Worm (Caenorhabditis elegans) whole organism, L1 larva: ENCODE results near the gene nhr-65.

Source experiments
- C16A3.4 ChIP-seq: fragments of 150-350 bp; optimal IDR thresholded peaks from 2 replicates; lab custom pipeline; 2014; ENCODE audit warnings: missing biosample characterization, missing genetic modification characterization
- Y116A8C.19 ChIP-seq: sonication (generic microtip); optimal IDR thresholded peaks from 2 replicates; lab custom pipeline; 2016; ENCODE audit warnings: missing compliant biosample characterization, missing genetic modification characterization, borderline replicate concordance
- aha-1 ChIP-seq: fragments of 150-350 bp; optimal IDR thresholded peaks from 2 replicates; lab custom pipeline; 2014; ENCODE audit warnings: missing biosample characterization, missing genetic modification characterization
- aly-2 ChIP-seq: fragments of 150-350 bp; optimal IDR thresholded peaks from 2 replicates; lab custom pipeline; 2014; ENCODE audit warnings: missing biosample characterization, missing genetic modification characterization
- ceh-63 ChIP-seq: fragments of 200-800 bp; sonication (Bioruptor generic); optimal IDR thresholded peaks from 2 replicates; lab custom pipeline; 2018; ENCODE audit warnings: mild to moderate bottlenecking, missing genetic modification characterization, missing compliant biosample characterization
- ces-1 ChIP-seq: fragments of 150-350 bp; optimal IDR thresholded peaks from 2 replicates; lab custom pipeline; 2014; ENCODE audit warnings: missing biosample characterization, missing genetic modification reagents, missing genetic modification characterization
- dsc-1 ChIP-seq: sonication (generic microtip); optimal IDR thresholded peaks from 2 replicates; lab custom pipeline; 2016; ENCODE audit warnings: mild to moderate bottlenecking, missing genetic modification characterization, missing compliant biosample characterization
- efl-1 ChIP-seq, 4 experiments: fragments of 150-350 bp; optimal IDR thresholded peaks in 3 of 4; peaks in 1 of 4; 1 replicate in 1 of 4; 2 replicates in 3 of 4; lab custom pipeline; 2014; ENCODE audit warnings: missing biosample characterization in 2 of 4, missing genetic modification characterization in 2 of 4, missing genetic modification reagents in 2 of 4
- efl-3 ChIP-seq: fragments of 200-800 bp; sonication (Bioruptor generic); optimal IDR thresholded peaks from 2 replicates; lab custom pipeline; 2018; ENCODE audit warnings: mild to moderate bottlenecking, missing genetic modification characterization, missing compliant biosample characterization
- egl-27 ChIP-seq, 2 experiments: fragments of 150-350 bp in 1 of 2; sonication (generic microtip); optimal IDR thresholded peaks; 3 replicates each; lab custom pipeline; 2017 to 2018; ENCODE audit warnings: missing biosample characterization in 2 of 2, missing genetic modification characterization in 2 of 2, missing genetic modification reagents in 2 of 2
- fkh-8 ChIP-seq: sonication (generic microtip); optimal IDR thresholded peaks from 2 replicates; lab custom pipeline; 2016; ENCODE audit warnings: mild to moderate bottlenecking, missing genetic modification characterization, missing compliant biosample characterization
- hlh-17 ChIP-seq: fragments of 200-800 bp; sonication (Bioruptor generic); optimal IDR thresholded peaks from 2 replicates; lab custom pipeline; 2018; ENCODE audit warnings: missing genetic modification characterization, mild to moderate bottlenecking, missing compliant biosample characterization, moderate library complexity, borderline replicate concordance
- hlh-4 ChIP-seq: sonication (generic microtip); optimal IDR thresholded peaks from 2 replicates; lab custom pipeline; 2016; ENCODE audit warnings: mild to moderate bottlenecking, missing genetic modification characterization, missing compliant biosample characterization
- irx-1 ChIP-seq: sonication (generic microtip); optimal IDR thresholded peaks from 2 replicates; lab custom pipeline; 2016; ENCODE audit warnings: missing genetic modification characterization, missing compliant biosample characterization
- lin-14 ChIP-seq: fragments of 200-800 bp; sonication (Bioruptor generic); optimal IDR thresholded peaks from 2 replicates; lab custom pipeline; 2018; ENCODE audit warnings: mild to moderate bottlenecking, missing genetic modification characterization, moderate library complexity, missing compliant biosample characterization
- lin-15B ChIP-seq: fragments of 150-350 bp; sonication (generic microtip); optimal IDR thresholded peaks from 3 replicates; lab custom pipeline; 2014; ENCODE audit warnings: missing biosample characterization, missing genetic modification characterization
- lin-35 ChIP-seq, 2 experiments: fragments of 150-350 bp; optimal IDR thresholded peaks; 2 replicates each; lab custom pipeline; 2014; ENCODE audit warnings: missing biosample characterization in 2 of 2, missing genetic modification characterization in 2 of 2, missing genetic modification reagents in 2 of 2
- lsy-2 ChIP-seq, 2 experiments: fragments of 150-350 bp; optimal IDR thresholded peaks; 2 replicates each; lab custom pipeline; 2014; ENCODE audit warnings: missing biosample characterization in 2 of 2, missing genetic modification characterization in 2 of 2
- mab-9 ChIP-seq: fragments of 200-800 bp; sonication (Bioruptor generic); IDR thresholded peaks from 2 replicates; pipeline ENCODE4 v1.3.6; 2022; ENCODE audit warnings: missing genetic modification reagents, missing genetic modification characterization, missing compliant biosample characterization
- nhr-11 ChIP-seq: fragments of 150-350 bp; optimal IDR thresholded peaks from 2 replicates; lab custom pipeline; 2014; ENCODE audit warnings: missing biosample characterization, missing genetic modification characterization
- nhr-12 ChIP-seq: sonication (generic microtip); optimal IDR thresholded peaks from 2 replicates; lab custom pipeline; 2017; ENCODE audit warnings: missing biosample characterization, missing genetic modification characterization
- nhr-20 ChIP-seq: sonication (generic microtip); optimal IDR thresholded peaks from 2 replicates; lab custom pipeline; 2016; ENCODE audit warnings: mild to moderate bottlenecking, missing genetic modification characterization, missing compliant biosample characterization
- nhr-237 ChIP-seq: fragments of 150-350 bp; optimal IDR thresholded peaks from 2 replicates; lab custom pipeline; 2014; ENCODE audit warnings: missing biosample characterization, missing genetic modification characterization
- nhr-28 ChIP-seq: fragments of 150-350 bp; optimal IDR thresholded peaks from 2 replicates; lab custom pipeline; 2014; ENCODE audit warnings: missing biosample characterization, missing genetic modification characterization
- nhr-47 ChIP-seq: sonication (generic microtip); optimal IDR thresholded peaks from 2 replicates; lab custom pipeline; 2016; ENCODE audit warnings: mild to moderate bottlenecking, missing genetic modification characterization, moderate library complexity, missing compliant biosample characterization
- nhr-77 ChIP-seq: fragments of 150-350 bp; optimal IDR thresholded peaks from 2 replicates; lab custom pipeline; 2014; ENCODE audit warnings: missing biosample characterization, missing genetic modification characterization
- pag-3 ChIP-seq: sonication (generic microtip); optimal IDR thresholded peaks from 2 replicates; lab custom pipeline; 2017; ENCODE audit warnings: missing genetic modification characterization, mild to moderate bottlenecking, missing compliant biosample characterization, antibody characterized with exemption, borderline replicate concordance; ENCODE audit not compliant: insufficient read depth
- pax-3 ChIP-seq: fragments of 200-800 bp; sonication (Bioruptor generic); optimal IDR thresholded peaks from 2 replicates; lab custom pipeline; 2018; ENCODE audit warnings: mild to moderate bottlenecking, missing genetic modification characterization, moderate library complexity, missing compliant biosample characterization
- rnt-1 ChIP-seq: sonication (generic microtip); optimal IDR thresholded peaks from 2 replicates; lab custom pipeline; 2016; ENCODE audit warnings: mild to moderate bottlenecking, missing genetic modification characterization, moderate library complexity, missing compliant biosample characterization
- skn-1 ChIP-seq: fragments of 150-350 bp; optimal IDR thresholded peaks from 2 replicates; lab custom pipeline; 2014; ENCODE audit warnings: missing biosample characterization, missing genetic modification characterization
- snu-23 ChIP-seq: sonication (generic microtip); optimal IDR thresholded peaks from 2 replicates; lab custom pipeline; 2016; ENCODE audit warnings: missing genetic modification characterization, missing compliant biosample characterization
- tbx-2 ChIP-seq: sonication (generic microtip); optimal IDR thresholded peaks from 2 replicates; lab custom pipeline; 2016; ENCODE audit warnings: missing genetic modification characterization, missing compliant biosample characterization
- tlp-1 ChIP-seq: fragments of 150-350 bp; optimal IDR thresholded peaks from 2 replicates; lab custom pipeline; 2014; ENCODE audit warnings: missing biosample characterization, missing genetic modification characterization
- unc-130 ChIP-seq: fragments of 150-350 bp; optimal IDR thresholded peaks from 2 replicates; lab custom pipeline; 2017; ENCODE audit warnings: missing biosample characterization, missing genetic modification characterization, inconsistent platforms
- unc-62 ChIP-seq: fragments of 150-350 bp; optimal IDR thresholded peaks from 2 replicates; lab custom pipeline; 2014; ENCODE audit warnings: missing biosample characterization, missing genetic modification reagents, missing genetic modification characterization
- xbp-1 ChIP-seq: sonication (generic microtip); optimal IDR thresholded peaks from 2 replicates; lab custom pipeline; 2016; ENCODE audit warnings: missing genetic modification characterization, missing compliant biosample characterization
- zag-1 ChIP-seq: fragments of 150-350 bp; optimal IDR thresholded peaks from 2 replicates; lab custom pipeline; 2014; ENCODE audit warnings: missing biosample characterization, missing genetic modification characterization
- ztf-4 ChIP-seq: fragments of 150-350 bp; optimal IDR thresholded peaks from 2 replicates; lab custom pipeline; 2014; ENCODE audit warnings: missing biosample characterization, missing genetic modification characterization

The nhr-65 gene

DNA sequence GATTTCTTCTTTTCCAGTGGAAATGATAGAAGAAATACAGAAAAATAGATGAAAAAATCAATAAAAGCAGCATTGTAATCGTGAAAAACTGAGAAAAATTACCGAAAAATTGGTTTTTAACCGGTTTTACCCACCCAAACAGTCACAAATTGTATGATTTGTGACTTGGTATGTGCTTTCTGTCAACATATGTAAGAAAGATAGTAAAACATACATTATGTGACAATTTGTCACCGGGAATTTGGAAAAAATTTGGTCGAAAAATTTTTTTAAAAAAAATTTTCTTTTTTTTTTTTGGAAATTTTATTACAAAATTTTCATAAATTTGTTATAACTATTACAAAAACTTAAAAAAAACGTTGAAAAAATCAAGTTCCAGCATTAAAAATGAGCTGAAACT, 2.0 kb upstream of the nhr-65 start, which contains the start of gene cyp-33D3:
cyp-33D3 (minus strand) TSS at position 101 of the 400 bp plus-strand sequence.
- TF ChIP-seq efl-3 (GFP tag; lab: Kevin White, UChicago), result no peak
- no peak for TF ChIP-seq lin-35 (GFP tag; optimal IDR thresholded peaks at IDR 0.05; lab: Kevin White, UChicago)
- TF ChIP-seq skn-1, result no peak
- TF ChIP-seq lin-14 (GFP tag; lab: Kevin White, UChicago), result no peak
- TF ChIP-seq zag-1 (tag; lab: Kevin White, UChicago), result no peak
- TF ChIP-seq hlh-4 (tag; lab: Kevin White, UChicago), result no peak
- TF ChIP-seq tbx-2 (tag; lab: Kevin White, UChicago), result no peak
- no peak for TF ChIP-seq tlp-1 (tag; lab: Kevin White, UChicago)
- TF ChIP-seq hlh-17 (GFP tag; lab: Kevin White, UChicago), result no peak
- TF ChIP-seq, all 84 proteins: peak for 0

DNA sequence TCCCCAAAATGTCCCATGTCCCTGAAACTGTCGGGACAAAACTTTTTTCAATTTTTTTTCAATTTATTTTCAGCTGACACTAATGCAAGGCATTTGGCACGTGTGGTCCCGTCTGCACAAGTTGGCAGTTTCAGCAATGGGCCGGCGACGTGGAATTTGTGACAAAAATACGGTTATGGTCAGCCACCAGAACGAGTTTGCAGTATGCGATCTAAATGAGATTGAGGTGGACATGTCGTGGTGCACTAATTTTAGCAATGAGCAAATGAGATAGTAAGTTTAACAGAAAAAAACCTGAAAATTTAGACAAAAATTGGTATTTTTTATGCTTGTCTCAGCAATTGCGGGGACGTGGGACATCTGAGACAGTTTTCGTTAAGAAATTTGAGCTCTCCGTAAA, 3.4 kb downstream of the nhr-65 start:
- TF ChIP-seq lin-15B (tag; lab: Kevin White, UChicago) (no peak), efl-1 (optimal IDR thresholded peaks at IDR 0.05; lab: Kevin White, UChicago) (no peak), efl-1 (GFP tag; optimal IDR thresholded peaks at IDR 0.05 in 1 of 2; lab: Kevin White, UChicago) (peak in 1 of 2 experiments; percentile 63), egl-27 (tag; optimal IDR thresholded peaks at IDR 0.05; lab: Kevin White, UChicago) (no peak)
- TF ChIP-seq, all 84 proteins: peak for 1

DNA sequence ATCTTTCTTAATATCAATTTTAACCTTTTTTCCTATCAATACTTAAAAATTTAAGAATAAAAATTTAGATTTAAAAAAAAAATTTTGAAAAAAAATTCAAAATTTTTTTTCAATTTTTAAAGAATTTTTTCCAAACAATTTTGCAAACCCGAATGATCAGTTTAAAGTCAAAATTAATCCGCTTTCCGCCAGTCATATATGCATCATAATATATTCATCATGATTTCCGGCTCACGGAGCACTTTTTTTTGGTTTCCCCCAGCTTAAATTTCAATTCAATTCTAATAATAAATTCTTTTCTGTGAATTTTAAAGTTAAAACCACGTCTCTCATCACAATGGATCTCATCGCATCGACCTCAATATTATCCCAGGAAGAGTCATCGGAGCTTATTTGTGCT, 7.4 kb downstream of the nhr-65 start, which contains the start of gene nhr-230:
nhr-230 (plus strand) TSS at position 301 of the 400 bp plus-strand sequence.
- no peak for TF ChIP-seq pax-3
- peak; percentile 4 for TF ChIP-seq dsc-1 (tag; lab: Kevin White, UChicago)
- peak; percentile 1 for TF ChIP-seq fkh-8 (tag; lab: Kevin White, UChicago)
- TF ChIP-seq, all 84 proteins: peak for 2

DNA sequence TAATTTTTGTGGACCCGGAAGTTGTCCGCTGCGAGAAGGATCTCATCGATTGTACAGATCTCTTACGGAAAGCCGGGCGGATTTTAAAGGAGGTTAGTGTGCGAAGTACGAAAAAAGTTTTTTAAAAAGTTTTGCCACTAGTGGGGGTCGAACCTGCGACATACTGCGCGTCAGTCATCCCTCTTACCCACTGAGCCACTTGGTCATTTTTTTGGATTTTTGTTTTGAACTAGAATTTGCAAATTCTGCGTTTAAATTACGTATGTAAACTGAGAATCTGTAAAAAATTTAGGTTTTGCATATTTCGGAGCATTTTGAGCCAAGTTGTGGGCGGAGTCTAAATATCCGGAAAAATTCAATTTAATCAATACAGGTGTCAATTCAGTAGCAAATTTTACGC, 9.5 kb downstream of the nhr-65 start:
- TF ChIP-seq nhr-11 (tag; lab: Kevin White, UChicago) (no peak), nhr-20 (tag; lab: Kevin White, UChicago) (no peak), nhr-237 (tag; lab: Kevin White, UChicago) (no peak), efl-1 (optimal IDR thresholded peaks at IDR 0.05; lab: Kevin White, UChicago) (no peak), efl-1 (GFP tag; optimal IDR thresholded peaks at IDR 0.05 in 1 of 2; lab: Kevin White, UChicago) (peak in 1 of 2 experiments; percentile 42), unc-62 (GFP tag; lab: Kevin White, UChicago) (no peak), irx-1 (tag; lab: Kevin White, UChicago) (no peak)
- TF ChIP-seq, all 84 proteins: peak for 1

DNA sequence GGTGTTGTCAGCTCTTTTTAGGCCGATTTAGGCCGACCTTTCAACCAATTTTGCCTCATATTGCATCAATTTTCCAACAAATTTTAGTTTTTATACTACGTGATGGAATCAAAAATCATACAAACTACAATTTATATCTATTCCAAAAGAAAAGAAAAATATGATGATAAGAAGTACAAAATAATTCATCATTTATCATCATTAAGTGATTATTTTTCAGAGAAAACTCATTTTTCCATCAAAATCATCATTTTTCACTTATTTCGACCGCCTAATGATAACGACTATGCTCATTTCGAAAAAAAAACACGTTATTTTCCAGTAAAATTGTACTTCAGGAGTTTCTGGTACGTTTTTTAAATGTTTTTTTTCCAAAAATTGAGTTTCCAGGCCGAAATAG, 15.7 kb downstream of the nhr-65 start:
- no peak for TF ChIP-seq ztf-4 (tag; lab: Kevin White, UChicago)
- TF ChIP-seq tlp-1 (tag; lab: Kevin White, UChicago), result no peak
- TF ChIP-seq efl-1 (optimal IDR thresholded peaks at IDR 0.05; lab: Kevin White, UChicago), result no peak
- peak in 1 of 2 experiments; percentile 29 for TF ChIP-seq efl-1 (GFP tag; optimal IDR thresholded peaks at IDR 0.05 in 1 of 2; lab: Kevin White, UChicago)
- TF ChIP-seq rnt-1 (tag; lab: Kevin White, UChicago), result no peak
- no peak for TF ChIP-seq xbp-1 (tag; lab: Kevin White, UChicago)

DNA sequence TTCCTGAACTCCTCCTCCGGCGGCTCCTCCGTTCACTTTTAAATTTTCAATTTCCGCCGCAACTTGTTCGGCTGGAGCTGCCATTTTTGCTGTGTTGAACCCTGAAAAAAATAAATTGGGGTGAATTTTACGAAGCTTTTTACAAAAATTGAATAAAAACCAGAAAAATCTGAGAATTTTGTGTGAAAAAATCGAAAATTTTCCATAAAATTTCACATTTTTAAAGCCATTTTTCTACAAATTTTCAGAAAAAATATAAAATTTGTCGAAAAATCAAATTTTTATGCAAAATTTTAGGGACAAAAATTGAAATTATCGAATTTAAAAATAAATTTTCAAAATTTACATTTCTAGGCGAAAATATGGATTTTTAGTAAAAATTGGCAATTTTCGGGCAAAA, 20.0 kb downstream of the nhr-65 start, which contains the start of gene wars-1:
wars-1 (minus strand) TSS at position 101 of the 400 bp plus-strand sequence.
- TF ChIP-seq aly-2 (tag; lab: Kevin White, UChicago) (no peak), dsc-1 (tag; lab: Kevin White, UChicago) (no peak), hlh-17 (GFP tag; lab: Kevin White, UChicago) (no peak), Y116A8C.19 (no peak), ceh-63 (GFP tag; lab: Kevin White, UChicago) (no peak)

DNA sequence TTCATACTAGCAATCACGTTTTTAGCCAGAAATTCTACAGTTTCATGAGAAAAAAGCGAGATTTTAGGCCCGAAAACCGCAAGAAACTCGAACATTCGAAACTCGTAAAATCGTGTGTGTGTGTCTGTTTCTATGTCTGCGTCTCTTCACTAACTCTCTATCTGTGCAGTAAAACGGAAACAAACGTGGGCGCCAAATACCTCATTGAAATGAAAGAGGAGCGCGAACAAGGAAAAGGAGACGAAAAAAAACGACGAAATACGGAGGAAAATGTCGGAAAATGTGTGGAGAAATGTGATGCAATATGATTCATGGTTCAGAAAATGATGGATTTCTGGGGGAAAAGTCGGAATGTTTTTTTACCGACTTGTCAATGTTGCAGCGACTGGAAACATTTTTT, 29.4 kb downstream of the nhr-65 start:
- TF ChIP-seq mab-9 (no peak), nhr-28 (tag; lab: Kevin White, UChicago) (no peak), efl-3 (GFP tag; lab: Kevin White, UChicago) (no peak), nhr-12 (tag; lab: Kevin White, UChicago) (no peak), efl-1 (optimal IDR thresholded peaks at IDR 0.05; lab: Kevin White, UChicago) (peak; percentile 36 to 40), efl-1 (GFP tag; optimal IDR thresholded peaks at IDR 0.05 in 1 of 2; lab: Kevin White, UChicago) (peak in 1 of 2 experiments; percentile 7), ces-1 (GFP tag; lab: Kevin White, UChicago) (no peak), nhr-77 (tag; lab: Kevin White, UChicago) (no peak), nhr-47 (tag; lab: Kevin White, UChicago) (peak; percentile 22), C16A3.4 (tag; lab: Kevin White, UChicago) (no peak), unc-130 (tag; lab: Kevin White, UChicago) (no peak), lsy-2 (tag; optimal IDR thresholded peaks at IDR 0.05; lab: Kevin White, UChicago) (peak in 1 of 2 experiments; percentile 34), dsc-1 (tag; lab: Kevin White, UChicago) (no peak), aha-1 (tag; lab: Kevin White, UChicago) (no peak), snu-23 (peak; percentile 49), pag-3 (tag; lab: Kevin White, UChicago) (no peak)
